Worm (Caenorhabditis elegans): Measurements from ENCODE around the gene oac-8.

The oac-8 gene

ce11 chrIV:10614918-10615477 is 30.7 kb downstream of the oac-8 start, which contains the start of gene ptr-14:
TSS of gene ptr-14 (plus strand) at chrIV:10615427.
- TF ChIP-seq hlh-13 (GFP tag; optimal IDR thresholded peaks at IDR 0.05) (no peak), ceh-45 (GFP tag; IDR thresholded peaks at IDR 0.05) (no peak)

- no peak for TF ChIP-seq pax-1 (tag; optimal IDR thresholded peaks at IDR 0.05)
- no peak for TF ChIP-seq K09A11.1 (tag; optimal IDR thresholded peaks at IDR 0.05; ENCODE audit: insufficient read depth)
These were observed 32.0 kb downstream of the oac-8 start for ce11 chrIV:10616366-10616765.

- TF ChIP-seq sox-2 (GFP tag; IDR thresholded peaks at IDR 0.05) = no peak
- no peak for TF ChIP-seq K09A11.1 (tag; optimal IDR thresholded peaks at IDR 0.05; ENCODE audit: insufficient read depth)
- no peak for TF ChIP-seq mec-3 (tag; optimal IDR thresholded peaks at IDR 0.05; ENCODE audit: borderline replicate concordance)
- TF ChIP-seq pha-2 (tag; optimal IDR thresholded peaks at IDR 0.05) = no peak
- TF ChIP-seq dmd-4 (tag; optimal IDR thresholded peaks at IDR 0.05; ENCODE audit: borderline replicate concordance) = no peak
- TF ChIP-seq fkh-10 (GFP tag; optimal IDR thresholded peaks at IDR 0.05) = no peak
- no peak for TF ChIP-seq F13H6.1 (tag; optimal IDR thresholded peaks at IDR 0.05)
These were observed 32.8 kb downstream of the oac-8 start for ce11 chrIV:10617099-10617498.

ce11 chrIV:10620811-10621210 is 36.5 kb downstream of the oac-8 start, which contains the start of gene R09H10.7:
TSS of gene R09H10.7 (plus strand) at chrIV:10621111.
- TF ChIP-seq F13H6.1 (tag; optimal IDR thresholded peaks at IDR 0.05) (no peak), unc-42 (tag; optimal IDR thresholded peaks at IDR 0.05) (no peak), ceh-6 (GFP tag; optimal IDR thresholded peaks at IDR 0.05) (no peak), ceh-22 (tag; optimal IDR thresholded peaks at IDR 0.05) (no peak), lin-11 (tag; optimal IDR thresholded peaks at IDR 0.05) (no peak), unc-86 (tag; optimal IDR thresholded peaks at IDR 0.05) (no peak), dmd-4 (tag; optimal IDR thresholded peaks at IDR 0.05; ENCODE audit: borderline replicate concordance) (no peak), hlh-8 (tag; optimal IDR thresholded peaks at IDR 0.05) (no peak), tbx-2 (tag; optimal IDR thresholded peaks at IDR 0.05) (no peak), nhr-232 (tag; optimal IDR thresholded peaks at IDR 0.05) (no peak), ceh-2 (tag; optimal IDR thresholded peaks at IDR 0.05) (no peak), C38D4.7 (GFP tag; optimal IDR thresholded peaks at IDR 0.05) (no peak), elt-2 (tag; optimal IDR thresholded peaks at IDR 0.05) (no peak), sox-2 (GFP tag; IDR thresholded peaks at IDR 0.05) (no peak), tbx-7 (tag; optimal IDR thresholded peaks at IDR 0.05) (no peak), K02D7.2 (tag; optimal IDR thresholded peaks at IDR 0.05) (no peak), sdc-2 (tag; optimal IDR thresholded peaks at IDR 0.05) (no peak), hlh-30 (tag; optimal IDR thresholded peaks at IDR 0.05; ENCODE audit: insufficient read depth) (no peak)

ce11 chrIV:10628724-10629123 is 44.4 kb downstream of the oac-8 start, which contains the start of gene R09H10.5:
TSS of gene R09H10.5 (minus strand) at chrIV:10628829.
- TF ChIP-seq dve-1 (tag; optimal IDR thresholded peaks at IDR 0.05) (no peak), C08G9.2 (tag; optimal IDR thresholded peaks at IDR 0.05) (no peak), gmeb-2 (tag; optimal IDR thresholded peaks at IDR 0.05) (no peak)

- TF ChIP-seq ceh-18 (tag; optimal IDR thresholded peaks at IDR 0.05) (no peak), ceh-30 (tag; optimal IDR thresholded peaks at IDR 0.05) (no peak), sox-4 (tag; optimal IDR thresholded peaks at IDR 0.05) (no peak), unc-42 (tag; optimal IDR thresholded peaks at IDR 0.05) (no peak), hlh-30 (tag; optimal IDR thresholded peaks at IDR 0.05; ENCODE audit: insufficient read depth) (no peak), npax-4 (tag; optimal IDR thresholded peaks at IDR 0.05) (no peak), elt-2 (tag; optimal IDR thresholded peaks at IDR 0.05) (peak; percentile 48), fkh-10 (GFP tag; optimal IDR thresholded peaks at IDR 0.05) (no peak)
These were observed 46.7 kb downstream of the oac-8 start, which contains the start of gene F56C4.4 for ce11 chrIV:10630953-10631554. TSS of gene F56C4.4 (minus strand) at chrIV:10631267.

Measured in whole organism, late embryonic.